Fruit fly (Drosophila melanogaster): ENCODE results near the gene CG5854.

DNA sequence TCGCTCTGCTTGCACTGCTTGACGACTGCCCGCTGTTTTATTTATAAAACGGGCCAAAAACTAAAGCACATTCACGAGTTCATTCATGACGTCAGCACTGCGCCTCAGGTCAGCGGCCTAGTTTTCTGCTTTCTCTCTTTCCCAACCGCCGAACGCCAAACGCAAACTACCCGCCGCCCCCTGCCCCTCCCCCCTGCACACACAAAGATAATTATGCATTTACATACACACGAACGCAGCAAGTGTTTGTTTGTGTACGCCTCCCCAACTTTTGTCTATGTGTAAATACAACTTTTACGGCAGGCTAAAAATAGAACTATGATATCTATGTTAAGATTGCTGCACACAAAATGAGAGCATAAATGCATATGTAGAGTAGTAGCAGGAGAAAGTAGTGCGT lies 37.5 kb downstream of the CG5854 start:
- TF ChIP-seq Sox102F (GFP tag; optimal IDR thresholded peaks at IDR 0.05) (no peak), CG6854 (GFP tag; optimal IDR thresholded peaks at IDR 0.05) (no peak)
